Worm (Caenorhabditis elegans) whole organism, young adult: ENCODE results near the gene nep-20.

ENCODE experiments used
- B0035.1 ChIP-seq: sonication (generic microtip); optimal IDR thresholded peaks from 2 replicates; lab custom pipeline; 2016; ENCODE audit warnings: missing genetic modification characterization, mild to moderate bottlenecking, missing compliant biosample characterization, missing genotype, missing genetic modification reagents
- B0336.3 ChIP-seq: fragments of 200-800 bp; sonication (Bioruptor generic); IDR thresholded peaks from 2 replicates; pipeline ENCODE4 v1.3.6; 2022; ENCODE audit warnings: missing genetic modification characterization, missing compliant biosample characterization
- D2030.7 ChIP-seq: fragments of 200-800 bp; sonication (Bioruptor generic); IDR thresholded peaks from 2 replicates; pipeline ENCODE4 v1.3.6; 2022; ENCODE audit warnings: missing genetic modification reagents, missing genetic modification characterization, missing compliant biosample characterization
- F23B12.7 ChIP-seq: sonication (generic microtip); optimal IDR thresholded peaks from 2 replicates; lab custom pipeline; 2017; ENCODE audit warnings: missing genetic modification characterization, mild to moderate bottlenecking, missing compliant biosample characterization, antibody characterized with exemption, moderate library complexity; ENCODE audit not compliant: insufficient read depth
- F37B4.10 ChIP-seq: fragments of 200-800 bp; sonication (Bioruptor generic); IDR thresholded peaks from 2 replicates; pipeline ENCODE4 v1.3.6; 2022; ENCODE audit warnings: missing genetic modification characterization, missing compliant biosample characterization
- F52B5.7 ChIP-seq: sonication (generic microtip); optimal IDR thresholded peaks from 2 replicates; lab custom pipeline; 2016; ENCODE audit warnings: mild to moderate bottlenecking, missing genetic modification characterization, missing compliant biosample characterization
- K11D2.4 ChIP-seq: fragments of 200-800 bp; sonication (Bioruptor generic); IDR thresholded peaks from 2 replicates; pipeline ENCODE4 v1.3.6; 2022; ENCODE audit warnings: missing genetic modification reagents, missing genetic modification characterization, missing compliant biosample characterization
- T26A5.8 ChIP-seq: sonication (generic microtip); optimal IDR thresholded peaks from 2 replicates; lab custom pipeline; 2016; ENCODE audit warnings: missing genetic modification characterization, missing compliant biosample characterization
- aptf-2 ChIP-seq: fragments of 200-800 bp; sonication (Bioruptor generic); conservative IDR thresholded peaks from 2 replicates; pipeline ENCODE4 v1.3.6; 2022; ENCODE audit warnings: missing genetic modification reagents, missing genetic modification characterization, missing compliant biosample characterization
- athp-1 ChIP-seq: sonication (generic microtip); optimal IDR thresholded peaks from 2 replicates; lab custom pipeline; 2017; ENCODE audit warnings: mild to moderate bottlenecking, missing genetic modification characterization, missing compliant biosample characterization
- attf-3 ChIP-seq: fragments of 200-800 bp; sonication (Bioruptor generic); conservative IDR thresholded peaks from 2 replicates; pipeline ENCODE4 v1.3.6; 2022; ENCODE audit warnings: missing genetic modification reagents, missing genetic modification characterization, missing compliant biosample characterization
- bed-1 ChIP-seq: fragments of 200-800 bp; sonication (Bioruptor generic); IDR thresholded peaks from 2 replicates; pipeline ENCODE4 v1.3.6; 2022; ENCODE audit warnings: missing genetic modification reagents, missing genetic modification characterization, missing compliant biosample characterization
- ccch-3 ChIP-seq: fragments of 200-800 bp; sonication (Bioruptor generic); optimal IDR thresholded peaks from 2 replicates; lab custom pipeline; 2018; ENCODE audit warnings: mild to moderate bottlenecking, missing genetic modification characterization, missing compliant biosample characterization
- ceh-100 ChIP-seq: fragments of 200-800 bp; sonication (Bioruptor generic); IDR thresholded peaks from 2 replicates; pipeline ENCODE4 v1.3.6; 2022; ENCODE audit warnings: missing genetic modification reagents, missing genetic modification characterization, missing compliant biosample characterization
- ceh-40 ChIP-seq: fragments of 200-800 bp; sonication (Bioruptor generic); IDR thresholded peaks from 2 replicates; pipeline ENCODE4 v1.3.6; 2022; ENCODE audit warnings: missing genetic modification characterization, missing compliant biosample characterization
- die-1 ChIP-seq: sonication (generic microtip); optimal IDR thresholded peaks from 2 replicates; lab custom pipeline; 2016; ENCODE audit warnings: missing genotype, mild to moderate bottlenecking, missing genetic modification characterization, missing compliant biosample characterization
- dpl-1 ChIP-seq: fragments of 150-350 bp; optimal IDR thresholded peaks from 2 replicates; lab custom pipeline; 2014; ENCODE audit warnings: missing biosample characterization, missing genetic modification reagents, missing genetic modification characterization
- efl-1 ChIP-seq: fragments of 150-350 bp; optimal IDR thresholded peaks from 2 replicates; lab custom pipeline; 2014; ENCODE audit warnings: missing biosample characterization, missing genetic modification reagents, missing genetic modification characterization
- egrh-3 ChIP-seq: fragments of 200-800 bp; sonication (Bioruptor generic); IDR thresholded peaks from 2 replicates; pipeline ENCODE4 v1.3.6; 2022; ENCODE audit warnings: missing genetic modification reagents, missing genetic modification characterization, missing compliant biosample characterization
- hmg-1.2 ChIP-seq: fragments of 200-800 bp; sonication (Bioruptor generic); IDR thresholded peaks from 2 replicates; pipeline ENCODE4 v1.3.6; 2022; ENCODE audit warnings: missing genetic modification reagents, missing genetic modification characterization, missing compliant biosample characterization
- hrde-1 ChIP-seq: sonication (generic microtip); optimal IDR thresholded peaks from 2 replicates; lab custom pipeline; 2016; ENCODE audit warnings: missing genetic modification characterization, mild to moderate bottlenecking, missing compliant biosample characterization, moderate library complexity, missing genotype, missing genetic modification reagents, borderline replicate concordance
- lin-26 ChIP-seq: fragments of 200-800 bp; sonication (Bioruptor generic); IDR thresholded peaks from 2 replicates; pipeline ENCODE4 v1.3.6; 2022; ENCODE audit warnings: missing genetic modification reagents, missing genetic modification characterization, missing compliant biosample characterization
- lin-40 ChIP-seq: sonication (generic microtip); optimal IDR thresholded peaks from 2 replicates; lab custom pipeline; 2016; ENCODE audit warnings: missing genetic modification characterization, mild to moderate bottlenecking, missing compliant biosample characterization, missing genotype, missing genetic modification reagents
- lsl-1 ChIP-seq: fragments of 200-800 bp; sonication (Bioruptor generic); optimal IDR thresholded peaks from 2 replicates; lab custom pipeline; 2018; ENCODE audit warnings: mild to moderate bottlenecking, missing genetic modification characterization, moderate library complexity, missing compliant biosample characterization
- lsy-27 ChIP-seq: sonication (generic microtip); optimal IDR thresholded peaks from 2 replicates; lab custom pipeline; 2017; ENCODE audit warnings: missing genetic modification characterization, mild to moderate bottlenecking, missing compliant biosample characterization, antibody characterized with exemption, missing genotype, borderline replicate concordance; ENCODE audit not compliant: insufficient read depth
- madf-6 ChIP-seq: fragments of 200-800 bp; sonication (Bioruptor generic); IDR thresholded peaks from 2 replicates; pipeline ENCODE4 v1.3.6; 2022; ENCODE audit warnings: missing genetic modification reagents, missing genetic modification characterization, missing compliant biosample characterization
- madf-8 ChIP-seq: fragments of 200-800 bp; sonication (Bioruptor generic); conservative IDR thresholded peaks from 2 replicates; pipeline ENCODE4 v1.3.6; 2022; ENCODE audit warnings: missing genetic modification reagents, missing genetic modification characterization, missing compliant biosample characterization
- mel-28 ChIP-seq: sonication (generic microtip); optimal IDR thresholded peaks from 2 replicates; lab custom pipeline; 2016; ENCODE audit warnings: borderline replicate concordance, mild to moderate bottlenecking, missing genetic modification characterization, missing compliant biosample characterization
- nhr-120 ChIP-seq: fragments of 200-800 bp; sonication (Bioruptor generic); IDR thresholded peaks from 2 replicates; pipeline ENCODE4 v1.3.6; 2022; ENCODE audit warnings: missing genetic modification characterization, missing compliant biosample characterization
- nhr-179 ChIP-seq: sonication (generic microtip); optimal IDR thresholded peaks from 2 replicates; lab custom pipeline; 2016; ENCODE audit warnings: mild to moderate bottlenecking, missing genetic modification characterization, missing compliant biosample characterization
- nhr-27 ChIP-seq: fragments of 200-800 bp; sonication (Bioruptor generic); optimal IDR thresholded peaks from 2 replicates; lab custom pipeline; 2018; ENCODE audit warnings: mild to moderate bottlenecking, missing genetic modification characterization, moderate library complexity, missing compliant biosample characterization
- snpc-1.1 ChIP-seq: sonication (generic microtip); optimal IDR thresholded peaks from 2 replicates; lab custom pipeline; 2017; ENCODE audit warnings: missing genetic modification characterization, mild to moderate bottlenecking, missing compliant biosample characterization, antibody characterized with exemption, moderate library complexity, missing genotype, missing genetic modification reagents; ENCODE audit not compliant: insufficient read depth
- snpc-1.3 ChIP-seq: sonication (generic microtip); optimal IDR thresholded peaks from 2 replicates; lab custom pipeline; 2017; ENCODE audit warnings: missing genetic modification characterization, mild to moderate bottlenecking, missing compliant biosample characterization, antibody characterized with exemption, moderate library complexity, missing genotype, missing genetic modification reagents; ENCODE audit not compliant: insufficient read depth
- snpc-4 ChIP-seq, 5 experiments: fragments of 150-350 bp in 1 of 5; sonication (generic microtip) in 4 of 5; optimal IDR thresholded peaks; 2 replicates each; lab custom pipeline; 2014 to 2018; ENCODE audit warnings: missing genetic modification characterization in 5 of 5, missing biosample characterization in 3 of 5, antibody characterized with exemption in 2 of 5, mild to moderate bottlenecking in 2 of 5, missing compliant biosample characterization in 2 of 5, missing genotype in 2 of 5, moderate library complexity in 2 of 5, missing genetic modification reagents in 1 of 5
- somi-1 ChIP-seq: fragments of 200-800 bp; sonication (Bioruptor generic); optimal IDR thresholded peaks from 2 replicates; lab custom pipeline; 2018; ENCODE audit warnings: mild to moderate bottlenecking, missing genetic modification characterization, missing compliant biosample characterization
- tbx-9 ChIP-seq: sonication (generic microtip); optimal IDR thresholded peaks from 2 replicates; lab custom pipeline; 2016; ENCODE audit warnings: borderline replicate concordance, missing genetic modification characterization, inconsistent platforms, missing compliant biosample characterization
- unc-62 ChIP-seq: fragments of 150-350 bp; optimal IDR thresholded peaks from 2 replicates; lab custom pipeline; 2014; ENCODE audit warnings: missing biosample characterization, missing genetic modification reagents, missing genetic modification characterization
- zfh-2 ChIP-seq: fragments of 200-800 bp; sonication (Bioruptor generic); conservative IDR thresholded peaks from 2 replicates; pipeline ENCODE4 v1.3.6; 2022; ENCODE audit warnings: missing genetic modification reagents, missing genetic modification characterization, missing compliant biosample characterization
- ztf-22 ChIP-seq: fragments of 200-800 bp; sonication (Bioruptor generic); optimal IDR thresholded peaks from 2 replicates; lab custom pipeline; 2018; ENCODE audit warnings: mild to moderate bottlenecking, missing genetic modification characterization, moderate library complexity, missing compliant biosample characterization
- ztf-3 ChIP-seq: fragments of 200-800 bp; sonication (Bioruptor generic); optimal IDR thresholded peaks from 2 replicates; lab custom pipeline; 2018; ENCODE audit warnings: mild to moderate bottlenecking, missing genetic modification characterization, missing compliant biosample characterization

Gene nep-20

DNA sequence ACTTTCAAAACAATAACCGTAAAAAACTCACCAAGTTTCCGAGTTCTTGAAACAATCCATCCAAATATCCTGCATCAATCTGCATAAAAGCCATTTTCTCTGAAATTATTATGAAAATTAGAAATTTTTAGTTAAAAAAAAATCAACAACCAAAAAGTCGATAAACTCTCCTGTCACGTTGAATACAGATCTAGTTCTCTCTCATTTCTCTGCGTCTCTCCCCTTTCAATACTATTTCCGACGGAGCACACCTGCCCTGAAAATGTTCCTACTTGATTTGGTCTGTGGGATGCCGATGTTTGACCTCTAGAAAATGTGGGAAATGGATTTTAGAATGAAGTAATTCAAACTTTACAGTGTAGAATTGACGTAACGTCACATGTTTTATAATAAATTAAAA is 7.9 kb downstream of the nep-20 start, which contains the start of gene T06D4.6:
T06D4.6 (minus strand) TSS at position 101 of the 400 bp plus-strand sequence.
- TF ChIP-seq hmg-1.2 (GFP tag; lab: Robert Waterston, UW) (peak; percentile 52; the same call in 1 of the 2 replicates), snpc-1.3 (tag; lab: Kevin White, UChicago) (no peak), D2030.7 (GFP tag; lab: Robert Waterston, UW) (no peak)
- TF ChIP-seq, all 124 proteins: peak for 1

DNA sequence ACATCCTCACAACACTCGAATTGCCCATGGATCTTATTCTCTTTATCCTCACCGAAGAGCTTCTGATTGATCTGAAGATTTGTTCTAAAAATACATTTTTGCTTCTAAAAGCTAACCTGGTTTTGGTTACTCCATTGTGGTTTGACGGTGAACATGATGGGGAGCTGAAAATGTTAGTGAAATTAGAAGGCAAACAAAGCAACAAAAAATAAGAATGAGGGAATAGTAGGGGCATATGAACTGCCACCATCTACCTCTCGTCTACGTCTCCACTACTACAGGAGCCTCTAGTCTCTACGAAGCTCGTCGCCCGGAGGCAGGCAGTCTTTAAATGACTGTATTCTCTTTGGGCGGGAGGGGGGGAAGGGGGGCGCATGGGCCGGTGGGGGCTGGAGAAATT is 9.6 kb downstream of the nep-20 start, which contains the start of gene T06D4.2:
T06D4.2 (minus strand) TSS at position 170 of the 400 bp plus-strand sequence.
- TF ChIP-seq B0336.3 (GFP tag; lab: Robert Waterston, UW) (no peak), zfh-2 (GFP tag; lab: Robert Waterston, UW) (no peak), tbx-9 (tag; lab: Kevin White, UChicago) (no peak), lsl-1 (GFP tag; lab: Kevin White, UChicago) (no peak), bed-1 (GFP tag; lab: Robert Waterston, UW) (no peak), unc-62 (GFP tag; lab: Kevin White, UChicago) (no peak), nhr-179 (tag; lab: Kevin White, UChicago) (no peak), efl-1 (GFP tag; lab: Kevin White, UChicago) (no peak), lin-26 (no peak), egrh-3 (GFP tag; lab: Robert Waterston, UW) (no peak), ztf-3 (no peak), ceh-40 (GFP tag; lab: Robert Waterston, UW) (no peak), B0035.1 (no peak)

DNA sequence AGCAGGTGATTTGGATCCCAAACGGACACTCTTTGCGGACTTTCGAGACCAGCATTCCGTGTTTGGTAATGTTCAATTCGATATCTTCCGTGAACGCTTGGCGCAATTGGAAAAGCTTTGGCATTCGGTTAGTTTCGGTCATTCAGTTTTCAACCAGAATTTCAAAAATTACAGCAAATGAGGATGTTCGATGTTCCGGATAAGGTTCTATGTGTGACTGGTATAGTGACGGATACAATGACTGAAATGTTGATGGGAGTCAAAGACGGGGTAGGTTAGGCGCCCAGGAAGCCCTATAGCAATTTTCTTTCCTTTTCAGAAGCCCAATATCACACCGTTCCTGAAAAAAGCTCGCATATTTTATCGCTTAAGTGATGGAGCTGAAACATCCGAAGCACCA is 12.3 kb downstream of the nep-20 start:
- no peak for TF ChIP-seq zfh-2 (GFP tag; lab: Robert Waterston, UW)
- no peak for TF ChIP-seq bed-1 (GFP tag; lab: Robert Waterston, UW)
- TF ChIP-seq, all 124 proteins: peak for 0

DNA sequence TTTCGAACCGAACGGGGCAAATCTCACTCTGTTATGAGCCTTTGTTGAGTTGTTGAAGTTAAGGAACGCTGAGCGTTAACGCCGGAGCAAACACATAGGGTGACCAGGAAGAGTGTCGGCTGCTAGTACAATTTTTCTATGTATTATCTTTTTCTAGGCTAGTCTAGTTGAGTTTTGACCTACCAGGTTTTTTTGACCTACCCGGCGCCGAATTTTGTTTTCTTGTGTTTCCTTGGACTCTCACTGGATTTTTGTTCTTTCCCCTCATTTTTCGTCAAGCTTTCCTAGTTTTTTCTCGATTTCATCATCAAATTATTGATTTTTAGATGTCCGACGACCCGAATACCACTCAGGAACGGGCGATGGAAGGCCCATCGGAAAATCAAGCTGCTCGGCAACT is 13.9 kb downstream of the nep-20 start, which contains the start of gene T06D4.1:
T06D4.1 (plus strand) TSS at position 321 of the 400 bp plus-strand sequence.
- TF ChIP-seq snpc-1.1 (tag; lab: Kevin White, UChicago) = peak; percentile 12
- TF ChIP-seq F23B12.7 = no peak
- TF ChIP-seq ceh-100 = no peak
- no peak for TF ChIP-seq lin-40 (tag; lab: Kevin White, UChicago)
- peak; percentile 76 for TF ChIP-seq madf-8 (GFP tag; lab: Robert Waterston, UW)
- TF ChIP-seq ztf-22 (GFP tag; lab: Kevin White, UChicago) = no peak
- no peak for TF ChIP-seq nhr-27
- no peak for TF ChIP-seq ccch-3 (GFP tag; lab: Kevin White, UChicago)
- TF ChIP-seq F52B5.7 = no peak
- no peak for TF ChIP-seq lin-26
- TF ChIP-seq mel-28 (tag; lab: Kevin White, UChicago) = no peak
- no peak for TF ChIP-seq nhr-120 (GFP tag; lab: Robert Waterston, UW)
- no peak for TF ChIP-seq snpc-4 (GFP tag; optimal IDR thresholded peaks at IDR 0.05; lab: Kevin White, UChicago)
- TF ChIP-seq snpc-4 (tag; optimal IDR thresholded peaks at IDR 0.05; lab: Kevin White, UChicago) = no peak
- no peak for TF ChIP-seq T26A5.8 (tag; lab: Kevin White, UChicago)
- TF ChIP-seq madf-6 (GFP tag; lab: Robert Waterston, UW) = peak; percentile 69
- TF ChIP-seq tbx-9 (tag; lab: Kevin White, UChicago) = no peak
- TF ChIP-seq die-1 (tag; lab: Kevin White, UChicago) = no peak
- no peak for TF ChIP-seq K11D2.4 (GFP tag; lab: Robert Waterston, UW)
- TF ChIP-seq somi-1 = no peak
- no peak for TF ChIP-seq hrde-1 (tag; lab: Kevin White, UChicago)
- TF ChIP-seq aptf-2 (GFP tag; lab: Robert Waterston, UW) = 0 out of 2 replicates have a peak, but pooled peaks have one; percentile 5
- peak; percentile 1 for TF ChIP-seq dpl-1 (GFP tag; lab: Kevin White, UChicago)
- TF ChIP-seq athp-1 (tag; lab: Kevin White, UChicago) = no peak
- TF ChIP-seq efl-1 (GFP tag; lab: Kevin White, UChicago) = peak; percentile 80
- no peak for TF ChIP-seq F37B4.10 (GFP tag; lab: Robert Waterston, UW)
- TF ChIP-seq lsy-27 (tag; lab: Kevin White, UChicago) = no peak
- TF ChIP-seq attf-3 (GFP tag; lab: Robert Waterston, UW) = no peak
- no peak for TF ChIP-seq egrh-3 (GFP tag; lab: Robert Waterston, UW)
- no peak for TF ChIP-seq bed-1 (GFP tag; lab: Robert Waterston, UW)
